Fruit fly (Drosophila melanogaster) whole organism, embryonic: Measurements from ENCODE around the gene CG10492.

Source experiments
- Atf-2 ChIP-seq: fragments of 200-800 bp; sonication (Bioruptor generic); optimal IDR thresholded peaks from 2 replicates; lab custom pipeline; 2016; ENCODE audit warnings: missing biosample characterization, missing genetic modification characterization
- Atf6 ChIP-seq: fragments of 200-800 bp; sonication (Bioruptor generic); IDR thresholded peaks from 2 replicates; pipeline ENCODE4 v1.3.6; 2022; ENCODE audit warnings: missing biosample characterization, missing genetic modification characterization
- BEAF-32 ChIP-seq: fragments of 200-800 bp; sonication (Bioruptor generic); optimal IDR thresholded peaks from 3 replicates; lab custom pipeline; 2017; ENCODE audit warnings: missing biosample characterization, missing genetic modification characterization, mild to moderate bottlenecking, moderate library complexity, missing genetic modification reagents
- CG10147 ChIP-seq: fragments of 200-800 bp; sonication (Bioruptor generic); optimal IDR thresholded peaks from 2 replicates; lab custom pipeline; 2019; ENCODE audit warnings: missing biosample characterization, mild to moderate bottlenecking, missing genetic modification characterization, moderate library complexity
- CG10209 ChIP-seq: fragments of 200-800 bp; sonication (Bioruptor generic); optimal IDR thresholded peaks from 3 replicates; lab custom pipeline; 2017; ENCODE audit warnings: missing biosample characterization, mild to moderate bottlenecking, missing genetic modification characterization, missing genetic modification reagents
- CG10321 ChIP-seq: fragments of 200-800 bp; sonication (Bioruptor generic); IDR thresholded peaks from 2 replicates; pipeline ENCODE4 v1.3.6; 2022; ENCODE audit warnings: missing biosample characterization, missing genetic modification characterization
- CG11398 ChIP-seq: fragments of 200-800 bp; sonication (Bioruptor generic); optimal IDR thresholded peaks from 2 replicates; lab custom pipeline; 2016; ENCODE audit warnings: missing biosample characterization, missing genetic modification characterization
- CG12071 ChIP-seq: fragments of 200-800 bp; sonication (Bioruptor generic); optimal IDR thresholded peaks from 3 replicates; lab custom pipeline; 2018; ENCODE audit warnings: missing biosample characterization, mild to moderate bottlenecking, missing genetic modification characterization
- CG12155 ChIP-seq: fragments of 200-800 bp; sonication (Bioruptor generic); optimal IDR thresholded peaks from 3 replicates; lab custom pipeline; 2016; ENCODE audit warnings: missing biosample characterization, missing genetic modification characterization
- CG13287 ChIP-seq: fragments of 200-800 bp; sonication (Bioruptor generic); IDR thresholded peaks from 2 replicates; pipeline ENCODE4 v1.3.6; 2022; ENCODE audit warnings: missing biosample characterization, missing genetic modification characterization; ENCODE audit not compliant: partially characterized antibody
- CG15696 ChIP-seq: fragments of 200-800 bp; sonication (Bioruptor generic); optimal IDR thresholded peaks from 2 replicates; lab custom pipeline; 2019; ENCODE audit warnings: missing biosample characterization, mild to moderate bottlenecking, missing genetic modification characterization, moderate library complexity
- CG16779 ChIP-seq: fragments of 200-800 bp; sonication (Bioruptor generic); IDR thresholded peaks from 2 replicates; pipeline ENCODE4 v1.3.6; 2022; ENCODE audit warnings: missing biosample characterization, missing genetic modification characterization
- CG17186 ChIP-seq: fragments of 200-800 bp; sonication (Bioruptor generic); optimal IDR thresholded peaks from 3 replicates; lab custom pipeline; 2017; ENCODE audit warnings: missing biosample characterization, missing genetic modification reagents, missing genetic modification characterization
- CG17568 ChIP-seq: fragments of 200-800 bp; sonication (Bioruptor generic); optimal IDR thresholded peaks from 2 replicates; lab custom pipeline; 2018; ENCODE audit warnings: missing biosample characterization, mild to moderate bottlenecking, missing genetic modification characterization, moderate library complexity
- CG17612 ChIP-seq: fragments of 200-800 bp; sonication (Bioruptor generic); IDR thresholded peaks from 2 replicates; pipeline ENCODE4 v1.3.6; 2022; ENCODE audit warnings: missing biosample characterization, missing genetic modification characterization
- CG17802 ChIP-seq: fragments of 200-800 bp; sonication (Bioruptor generic); optimal IDR thresholded peaks from 2 replicates; lab custom pipeline; 2018; ENCODE audit warnings: missing biosample characterization, mild to moderate bottlenecking, missing genetic modification characterization, moderate library complexity
- CG17829 ChIP-seq: fragments of 200-800 bp; optimal IDR thresholded peaks from 2 replicates; lab custom pipeline; 2019; ENCODE audit warnings: missing biosample characterization, mild to moderate bottlenecking, missing genetic modification characterization, moderate library complexity
- CG18619 ChIP-seq: fragments of 200-800 bp; sonication (Bioruptor generic); optimal IDR thresholded peaks from 3 replicates; lab custom pipeline; 2017; ENCODE audit warnings: missing biosample characterization, mild to moderate bottlenecking, missing genetic modification characterization
- CG32767 ChIP-seq: fragments of 200-800 bp; sonication (Bioruptor generic); IDR thresholded peaks from 2 replicates; pipeline ENCODE4 v1.3.6; 2022; ENCODE audit warnings: missing biosample characterization, missing genetic modification characterization
- CG4707 ChIP-seq: fragments of 200-800 bp; sonication (Bioruptor generic); optimal IDR thresholded peaks from 2 replicates; lab custom pipeline; 2018; ENCODE audit warnings: missing biosample characterization, mild to moderate bottlenecking, missing genetic modification characterization, moderate library complexity
- Dll ChIP-seq: fragments of 200-800 bp; sonication (Bioruptor generic); IDR thresholded peaks from 4 replicates; pipeline ENCODE4 v1.3.6; 2022; ENCODE audit warnings: missing biosample characterization, missing genetic modification characterization; ENCODE audit not compliant: partially characterized antibody
- Fer1 ChIP-seq: fragments of 200-800 bp; sonication (Bioruptor generic); optimal IDR thresholded peaks from 2 replicates; lab custom pipeline; 2017; ENCODE audit warnings: missing biosample characterization, mild to moderate bottlenecking, missing genetic modification characterization
- HLHmδ ChIP-seq: fragments of 200-800 bp; sonication (Bioruptor generic); optimal IDR thresholded peaks from 2 replicates; lab custom pipeline; 2018; ENCODE audit warnings: missing biosample characterization, mild to moderate bottlenecking, missing genetic modification characterization, moderate library complexity
- MESR4 ChIP-seq: fragments of 200-800 bp; sonication (Bioruptor generic); optimal IDR thresholded peaks from 2 replicates; lab custom pipeline; 2018; ENCODE audit warnings: missing biosample characterization, mild to moderate bottlenecking, missing genetic modification characterization, moderate library complexity
- NFAT ChIP-seq: fragments of 200-800 bp; sonication (Bioruptor generic); IDR thresholded peaks from 2 replicates; pipeline ENCODE4 v1.3.6; 2022; ENCODE audit warnings: missing biosample characterization, missing genetic modification characterization
- Sin3A ChIP-seq: fragments of >200 bp; optimal IDR thresholded peaks from 2 replicates; lab custom pipeline; 2018
- Six4 ChIP-seq: fragments of 200-800 bp; sonication (Bioruptor generic); optimal IDR thresholded peaks from 2 replicates; lab custom pipeline; 2016; ENCODE audit warnings: missing biosample characterization, missing genetic modification characterization
- Sry-δ ChIP-seq: fragments of 200-800 bp; sonication (Bioruptor generic); optimal IDR thresholded peaks from 2 replicates; lab custom pipeline; 2016; ENCODE audit warnings: missing biosample characterization, missing genetic modification characterization
- Tbp ChIP-seq: fragments of >200 bp; optimal IDR thresholded peaks from 2 replicates; lab custom pipeline; 2018; ENCODE audit warnings: missing biosample characterization, missing genetic modification characterization
- Xrp1 ChIP-seq: fragments of 200-800 bp; sonication (Bioruptor generic); IDR thresholded peaks from 2 replicates; pipeline ENCODE4 v1.3.6; 2022; ENCODE audit warnings: missing biosample characterization, missing genetic modification characterization
- br ChIP-seq: fragments of >200 bp; optimal IDR thresholded peaks from 2 replicates; lab custom pipeline; 2017
- corto ChIP-seq: fragments of 200-800 bp; sonication (Bioruptor generic); optimal IDR thresholded peaks from 2 replicates; lab custom pipeline; 2016; ENCODE audit warnings: missing biosample characterization, mild to moderate bottlenecking, missing genetic modification characterization, moderate library complexity
- cwo ChIP-seq: fragments of 200-800 bp; sonication (Bioruptor generic); optimal IDR thresholded peaks from 3 replicates; lab custom pipeline; 2017; ENCODE audit warnings: missing biosample characterization, missing genetic modification characterization, mild to moderate bottlenecking, moderate library complexity, missing genetic modification reagents
- dpn ChIP-seq, 2 experiments: fragments of 200-800 bp; sonication (Bioruptor generic); optimal IDR thresholded peaks; 3 replicates each; lab custom pipeline; 2016; ENCODE audit warnings: missing biosample characterization in 2 of 2, missing genetic modification characterization in 2 of 2
- eve ChIP-seq, 2 experiments: fragments of >200 bp; optimal IDR thresholded peaks; 2 replicates each; lab custom pipeline; 2017; ENCODE audit warnings: missing biosample characterization in 2 of 2, missing genetic modification characterization in 2 of 2
- fd3F ChIP-seq: fragments of 200-800 bp; sonication (Bioruptor generic); optimal IDR thresholded peaks from 2 replicates; lab custom pipeline; 2018; ENCODE audit warnings: missing biosample characterization, mild to moderate bottlenecking, missing genetic modification characterization, moderate library complexity
- fd96Cb ChIP-seq: fragments of 200-800 bp; sonication (Bioruptor generic); optimal IDR thresholded peaks from 2 replicates; lab custom pipeline; 2018; ENCODE audit warnings: missing biosample characterization, mild to moderate bottlenecking, missing genetic modification characterization, moderate library complexity
- ftz-f1 ChIP-seq: fragments of 200-800 bp; sonication (Bioruptor generic); optimal IDR thresholded peaks from 2 replicates; lab custom pipeline; 2016; ENCODE audit warnings: missing biosample characterization, missing genetic modification characterization
- fu2 ChIP-seq: fragments of 200-800 bp; sonication (Bioruptor generic); optimal IDR thresholded peaks from 2 replicates; lab custom pipeline; 2016; ENCODE audit warnings: missing biosample characterization, missing genetic modification characterization
- jumu ChIP-seq: fragments of 200-800 bp; sonication (Bioruptor generic); optimal IDR thresholded peaks from 3 replicates; lab custom pipeline; 2016; ENCODE audit warnings: missing biosample characterization, missing genetic modification characterization
- kah ChIP-seq: fragments of 200-800 bp; sonication (Bioruptor generic); optimal IDR thresholded peaks from 2 replicates; lab custom pipeline; 2018; ENCODE audit warnings: missing biosample characterization, mild to moderate bottlenecking, missing genetic modification characterization
- lilli ChIP-seq: fragments of 200-800 bp; sonication (Bioruptor generic); optimal IDR thresholded peaks from 3 replicates; lab custom pipeline; 2016; ENCODE audit warnings: missing biosample characterization, missing genetic modification characterization
- lola ChIP-seq, 3 experiments: fragments of >200 bp in 2 of 3; fragments of 200-800 bp in 1 of 3; sonication (Bioruptor generic) in 1 of 3; optimal IDR thresholded peaks; 2 replicates each; lab custom pipeline; 2017 to 2019; ENCODE audit warnings: missing biosample characterization in 3 of 3, missing genetic modification characterization in 3 of 3, mild to moderate bottlenecking in 1 of 3, moderate library complexity in 1 of 3
- maf-S ChIP-seq: fragments of 200-800 bp; sonication (Bioruptor generic); optimal IDR thresholded peaks from 2 replicates; lab custom pipeline; 2016; ENCODE audit warnings: missing biosample characterization, missing genetic modification characterization
- org-1 ChIP-seq: fragments of 200-800 bp; sonication (Bioruptor generic); optimal IDR thresholded peaks from 2 replicates; lab custom pipeline; 2017; ENCODE audit warnings: missing biosample characterization, missing genetic modification characterization
- peb ChIP-seq: fragments of 200-800 bp; sonication (Bioruptor generic); IDR thresholded peaks from 2 replicates; pipeline ENCODE4 v1.3.6; 2022; ENCODE audit warnings: missing biosample characterization, missing genetic modification characterization
- sd ChIP-seq: fragments of 200-800 bp; sonication (Bioruptor generic); optimal IDR thresholded peaks from 3 replicates; lab custom pipeline; 2018; ENCODE audit warnings: missing biosample characterization, mild to moderate bottlenecking, missing genetic modification characterization, moderate library complexity
- tll ChIP-seq, 2 experiments: fragments of 200-800 bp in 1 of 2; fragments of >200 bp in 1 of 2; sonication (Bioruptor generic) in 1 of 2; optimal IDR thresholded peaks; 2 replicates each; lab custom pipeline; 2017 to 2019; ENCODE audit warnings: missing biosample characterization in 2 of 2, missing genetic modification characterization in 2 of 2, mild to moderate bottlenecking in 1 of 2, moderate library complexity in 1 of 2
- yki ChIP-seq: fragments of >200 bp; optimal IDR thresholded peaks from 3 replicates; lab custom pipeline; 2018

Gene CG10492

DNA sequence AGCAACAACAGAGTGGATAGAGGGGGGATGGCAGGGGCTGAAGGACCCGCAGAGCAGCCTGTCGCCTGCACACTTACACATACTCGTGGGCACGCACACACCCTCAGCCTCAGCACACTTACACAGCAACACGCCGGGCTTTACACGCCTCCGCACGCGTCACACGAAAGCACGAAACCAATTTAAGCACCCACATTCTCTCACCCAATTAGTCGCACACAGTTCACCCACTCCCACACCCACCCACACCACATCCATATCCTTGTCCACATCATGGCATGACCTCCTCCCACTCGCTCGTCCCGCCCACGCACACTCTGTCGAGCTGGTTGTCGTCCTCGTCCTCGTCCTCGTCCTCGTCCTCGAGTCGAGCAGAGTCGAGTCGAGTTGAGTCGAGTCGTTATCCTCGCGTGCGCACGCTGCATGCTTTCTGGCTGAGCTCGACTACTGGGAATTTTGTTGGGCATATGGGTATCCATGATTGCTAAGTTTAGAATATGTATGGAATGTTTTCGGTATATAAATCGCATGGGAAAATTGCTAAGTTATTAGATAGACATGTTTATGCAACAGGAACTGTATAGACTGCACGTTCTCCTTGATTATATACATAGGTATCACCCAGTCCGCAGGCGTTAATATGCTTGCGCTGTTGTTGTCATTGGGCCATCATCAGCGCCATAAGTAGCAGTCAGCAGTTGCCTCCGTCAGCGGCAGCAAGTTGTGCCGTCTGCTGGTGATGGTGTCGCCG is 41.8 kb upstream of the CG10492 start (continued):
- TF ChIP-seq corto (peak; percentile 45), CG4707 (GFP tag; lab: Kevin White, UChicago) (no peak), CG18619 (GFP tag; lab: Kevin White, UChicago) (peak; percentile 75), CG32767 (GFP tag; lab: Robert Waterston, UW) (peak; percentile 64; the same call in 1 of the 2 replicates), CG10147 (GFP tag; lab: Kevin White, UChicago) (peak; percentile 73), sd (tag; lab: Kevin White, UChicago) (peak; percentile 64), CG17186 (GFP tag; lab: Kevin White, UChicago) (peak; percentile 27), Tbp (GFP tag; lab: Kevin White, UChicago) (no peak), eve (GFP tag; optimal IDR thresholded peaks at IDR 0.05; lab: Kevin White, UChicago) (no peak), org-1 (peak; percentile 87), CG12155 (GFP tag; lab: Kevin White, UChicago) (peak; percentile 74), BEAF-32 (GFP tag; lab: Kevin White, UChicago) (no peak), CG12071 (GFP tag; lab: Kevin White, UChicago) (peak; percentile 74), fu2 (GFP tag; lab: Kevin White, UChicago) (peak; percentile 76), CG16779 (GFP tag; lab: Robert Waterston, UW) (peak; percentile 10; the same call in 1 of the 2 replicates), Fer1 (peak; percentile 89), MESR4 (GFP tag; lab: Kevin White, UChicago) (no peak), HLHmδ (GFP tag; lab: Kevin White, UChicago) (no peak), dpn (GFP tag; optimal IDR thresholded peaks at IDR 0.05; lab: Kevin White, UChicago) (peak; percentile 81), Atf6 (GFP tag; lab: Robert Waterston, UW) (peak; percentile 92), fd96Cb (tag; lab: Kevin White, UChicago) (peak; percentile 75), jumu (peak; percentile 84), Xrp1 (GFP tag; lab: Robert Waterston, UW) (peak; percentile 84), CG10209 (peak; percentile 82), CG17829 (peak; percentile 67), lola (GFP tag; optimal IDR thresholded peaks at IDR 0.05; lab: Kevin White, UChicago) (peak in 1 of 3 experiments; percentile 43), tll (GFP tag; optimal IDR thresholded peaks at IDR 0.05; lab: Kevin White, UChicago) (no peak), fd3F (peak; percentile 79), Sry-δ (peak; percentile 32), CG17612 (0 out of 2 replicates have a peak, but pooled peaks have one; percentile 23), maf-S (peak; percentile 83), kah (no peak), yki (lab: Kevin White, UChicago) (no peak), ftz-f1 (GFP tag; lab: Kevin White, UChicago) (no peak), CG15696 (tag; lab: Kevin White, UChicago) (no peak), Sin3A (no peak), Dll (GFP tag; lab: Robert Waterston, UW) (no peak), CG17568 (peak; percentile 69), br (lab: Kevin White, UChicago) (no peak), CG11398 (GFP tag; lab: Kevin White, UChicago) (peak; percentile 65), CG13287 (GFP tag; lab: Robert Waterston, UW) (no peak), Six4 (GFP tag; lab: Kevin White, UChicago) (peak; percentile 47), NFAT (peak; percentile 69), lilli (GFP tag; lab: Kevin White, UChicago) (peak; percentile 90), cwo (GFP tag; lab: Kevin White, UChicago) (peak; percentile 87), CG10321 (GFP tag; lab: Robert Waterston, UW) (peak; percentile 21; the same call in 1 of the 2 replicates), Atf-2 (peak; percentile 76), CG17802 (tag; lab: Kevin White, UChicago) (peak; percentile 27), peb (GFP tag; lab: Robert Waterston, UW) (peak; percentile 75)
